Worm (Caenorhabditis elegans) whole organism, young adult: Measurements from ENCODE around the gene nhr-277.
"Not testable (repeated sequence)": the region's sequence is repeated elsewhere in the genome, so short reads cannot be mapped to it uniquely, and the experiment has no call there.

ENCODE experiments used
- D2030.7 ChIP-seq: fragments of 200-800 bp; sonication (Bioruptor generic); IDR thresholded peaks from 2 replicates; pipeline ENCODE4 v1.3.6; 2022; ENCODE audit warnings: missing genetic modification reagents, missing genetic modification characterization, missing compliant biosample characterization
- Y53F4B.3 ChIP-seq: fragments of 200-800 bp; sonication (Bioruptor generic); IDR thresholded peaks from 2 replicates; pipeline ENCODE4 v1.3.6; 2022; ENCODE audit warnings: missing genetic modification reagents, missing genetic modification characterization, missing compliant biosample characterization
- aptf-3 ChIP-seq: fragments of 200-800 bp; sonication (Bioruptor generic); IDR thresholded peaks from 2 replicates; pipeline ENCODE4 v1.3.6; 2022; ENCODE audit warnings: missing genetic modification characterization, missing compliant biosample characterization
- tbx-9 ChIP-seq: sonication (generic microtip); optimal IDR thresholded peaks from 2 replicates; lab custom pipeline; 2016; ENCODE audit warnings: borderline replicate concordance, missing genetic modification characterization, inconsistent platforms, missing compliant biosample characterization

ce11 chrIV:2777841-2778240, 35.0 kb downstream of the nhr-277 start, which contains the start of gene Y54G2A.72:
- not testable (repeated sequence) for TF ChIP-seq D2030.7 (GFP tag; lab: Robert Waterston, UW); Y53F4B.3 (GFP tag; lab: Robert Waterston, UW); aptf-3 (GFP tag; lab: Robert Waterston, UW); tbx-9
